Fruit fly (Drosophila melanogaster) whole organism, wandering third instar larva: ENCODE measurements around the gene CG3294.
A peak's percentile ranks its signal among the peaks of the same experiment; 100 is the strongest.

Source experiments
- Abd-B ChIP-seq: fragments of >200 bp; optimal IDR thresholded peaks from 2 replicates; lab custom pipeline; 2017; ENCODE audit warnings: missing biosample characterization, missing genetic modification characterization
- CG32264 ChIP-seq: fragments of 200-800 bp; sonication (Bioruptor generic); optimal IDR thresholded peaks from 2 replicates; lab custom pipeline; 2016; ENCODE audit warnings: missing biosample characterization, missing genetic modification characterization
- CG9705 ChIP-seq: fragments of 200-800 bp; sonication (Bioruptor generic); optimal IDR thresholded peaks from 2 replicates; lab custom pipeline; 2018; ENCODE audit warnings: missing biosample characterization, mild to moderate bottlenecking, missing genetic modification characterization
- CrebA ChIP-seq: fragments of 200-800 bp; sonication (Bioruptor generic); optimal IDR thresholded peaks from 2 replicates; lab custom pipeline; 2016; ENCODE audit warnings: missing biosample characterization, mild to moderate bottlenecking, missing genetic modification characterization, borderline replicate concordance
- Dif ChIP-seq: fragments of 200-275, 200-300 bp; sonication (Bioruptor generic); optimal IDR thresholded peaks from 2 replicates; lab custom pipeline; 2018; ENCODE audit warnings: missing biosample characterization, missing genetic modification characterization; ENCODE audit not compliant: partially characterized antibody
- GATAd ChIP-seq: sonication (Bioruptor generic); optimal IDR thresholded peaks from 2 replicates; lab custom pipeline; 2016; ENCODE audit warnings: missing biosample characterization, missing genetic modification characterization
- HLH106 ChIP-seq: fragments of 200-800 bp; optimal IDR thresholded peaks from 3 replicates; lab custom pipeline; 2019; ENCODE audit warnings: missing biosample characterization, mild to moderate bottlenecking, missing genetic modification characterization, moderate library complexity
- Hnf4 ChIP-seq: fragments of 200-800 bp; sonication (Bioruptor generic); optimal IDR thresholded peaks from 2 replicates; lab custom pipeline; 2016; ENCODE audit warnings: missing biosample characterization, mild to moderate bottlenecking, missing genetic modification characterization
- Hr78 ChIP-seq: fragments of >200 bp; optimal IDR thresholded peaks from 2 replicates; lab custom pipeline; 2017; ENCODE audit warnings: missing biosample characterization, missing genetic modification characterization
- Hr83 ChIP-seq: fragments of 200-300 bp; sonication (Bioruptor generic); optimal IDR thresholded peaks from 2 replicates; lab custom pipeline; 2016; ENCODE audit warnings: missing biosample characterization, mild to moderate bottlenecking, missing genetic modification characterization, moderate library complexity; ENCODE audit not compliant: poor library complexity, severe bottlenecking
- Jra ChIP-seq: sonication (Bioruptor generic); optimal IDR thresholded peaks from 2 replicates; lab custom pipeline; 2016; ENCODE audit warnings: missing biosample characterization, missing genetic modification characterization
- Mio ChIP-seq: sonication (Bioruptor generic); optimal IDR thresholded peaks from 2 replicates; lab custom pipeline; 2016; ENCODE audit warnings: missing biosample characterization, missing genetic modification characterization
- Myc ChIP-seq: fragments of >200 bp; optimal IDR thresholded peaks from 2 replicates; lab custom pipeline; 2017
- N ChIP-seq: fragments of >200 bp; optimal IDR thresholded peaks from 2 replicates; lab custom pipeline; 2018; ENCODE audit warnings: missing biosample characterization, missing external identifiers, missing genetic modification characterization
- OdsH ChIP-seq: fragments of 200-800 bp; sonication (Bioruptor generic); optimal IDR thresholded peaks from 2 replicates; lab custom pipeline; 2016; ENCODE audit warnings: missing biosample characterization, mild to moderate bottlenecking, missing genetic modification characterization
- Sp1 ChIP-seq: fragments of 200-800 bp; sonication (Bioruptor generic); optimal IDR thresholded peaks from 3 replicates; lab custom pipeline; 2019; ENCODE audit warnings: missing biosample characterization, mild to moderate bottlenecking, missing genetic modification characterization, moderate library complexity
- Vsx2 ChIP-seq: fragments of 200-300, 225-300 bp; sonication (Bioruptor generic); optimal IDR thresholded peaks from 2 replicates; lab custom pipeline; 2018; ENCODE audit warnings: missing biosample characterization, missing genetic modification characterization; ENCODE audit not compliant: partially characterized antibody
- br ChIP-seq: fragments of 200-800 bp; sonication (Bioruptor generic); optimal IDR thresholded peaks from 2 replicates; lab custom pipeline; 2016; ENCODE audit warnings: missing biosample characterization, missing genetic modification characterization
- brk ChIP-seq: fragments of 200-800 bp; sonication (Bioruptor generic); optimal IDR thresholded peaks from 2 replicates; lab custom pipeline; 2016; ENCODE audit warnings: missing biosample characterization, mild to moderate bottlenecking, missing genetic modification characterization
- dl ChIP-seq, 2 experiments: fragments of 175-275, 200-275 bp in 1 of 2; fragments of 200-275 bp in 1 of 2; sonication (Bioruptor generic); optimal IDR thresholded peaks; lab custom pipeline; 2018; ENCODE audit warnings: mild to moderate bottlenecking in 2 of 2, missing biosample characterization in 2 of 2, missing genetic modification characterization in 2 of 2, moderate library complexity in 2 of 2; ENCODE audit not compliant: partially characterized antibody in 2 of 2, insufficient read depth in 1 of 2
- dmrt93B ChIP-seq: fragments of 200-800 bp; sonication (Bioruptor generic); optimal IDR thresholded peaks from 2 replicates; lab custom pipeline; 2018; ENCODE audit warnings: missing biosample characterization, mild to moderate bottlenecking, missing genetic modification characterization
- ey ChIP-seq: fragments of 200-800 bp; sonication (Bioruptor generic); optimal IDR thresholded peaks from 2 replicates; lab custom pipeline; 2016; ENCODE audit warnings: missing biosample characterization, missing genetic modification characterization
- foxo ChIP-seq, 2 experiments: fragments of 200-800 bp; sonication (Bioruptor generic); optimal IDR thresholded peaks; 2 replicates in 1 of 2; 3 replicates in 1 of 2; lab custom pipeline; 2016 to 2017; ENCODE audit warnings: missing biosample characterization in 2 of 2, missing genetic modification characterization in 2 of 2
- fru ChIP-seq: fragments of 200-800 bp; sonication (Bioruptor generic); optimal IDR thresholded peaks from 3 replicates; lab custom pipeline; 2016; ENCODE audit warnings: missing biosample characterization, mild to moderate bottlenecking, missing genetic modification characterization
- h ChIP-seq: fragments of 200-800 bp; sonication (Bioruptor generic); optimal IDR thresholded peaks from 3 replicates; lab custom pipeline; 2016; ENCODE audit warnings: missing biosample characterization, mild to moderate bottlenecking, missing genetic modification characterization
- jim ChIP-seq: fragments of 175-275, 200-325 bp; sonication (Bioruptor generic); optimal IDR thresholded peaks from 2 replicates; lab custom pipeline; 2016; ENCODE audit warnings: missing biosample characterization, mild to moderate bottlenecking, missing genetic modification characterization
- lola ChIP-seq: fragments of >200 bp; optimal IDR thresholded peaks from 2 replicates; lab custom pipeline; 2017; ENCODE audit warnings: missing biosample characterization, missing genetic modification characterization
- pan ChIP-seq: fragments of >200 bp; optimal IDR thresholded peaks from 2 replicates; lab custom pipeline; 2017
- psq ChIP-seq: fragments of 200-800 bp; sonication (Bioruptor generic); optimal IDR thresholded peaks from 3 replicates; lab custom pipeline; 2017; ENCODE audit warnings: missing biosample characterization, mild to moderate bottlenecking, missing genetic modification characterization, moderate library complexity
- rgr ChIP-seq: fragments of 200-800 bp; sonication (Bioruptor generic); optimal IDR thresholded peaks from 3 replicates; lab custom pipeline; 2016; ENCODE audit warnings: missing biosample characterization, mild to moderate bottlenecking, missing genetic modification characterization
- sage ChIP-seq: fragments of 200-800 bp; sonication (Bioruptor generic); optimal IDR thresholded peaks from 2 replicates; lab custom pipeline; 2016; ENCODE audit warnings: missing biosample characterization, mild to moderate bottlenecking, missing genetic modification characterization
- sv ChIP-seq: fragments of 200-800 bp; sonication (Bioruptor generic); optimal IDR thresholded peaks from 3 replicates; lab custom pipeline; 2016; ENCODE audit warnings: missing biosample characterization, missing genetic modification characterization
- usp ChIP-seq: fragments of >200 bp; optimal IDR thresholded peaks from 2 replicates; lab custom pipeline; 2017; ENCODE audit warnings: missing biosample characterization, missing genetic modification characterization
- woc ChIP-seq: sonication (Bioruptor generic); optimal IDR thresholded peaks from 2 replicates; lab custom pipeline; 2016; ENCODE audit warnings: missing biosample characterization, mild to moderate bottlenecking, missing genetic modification characterization

Gene CG3294

DNA sequence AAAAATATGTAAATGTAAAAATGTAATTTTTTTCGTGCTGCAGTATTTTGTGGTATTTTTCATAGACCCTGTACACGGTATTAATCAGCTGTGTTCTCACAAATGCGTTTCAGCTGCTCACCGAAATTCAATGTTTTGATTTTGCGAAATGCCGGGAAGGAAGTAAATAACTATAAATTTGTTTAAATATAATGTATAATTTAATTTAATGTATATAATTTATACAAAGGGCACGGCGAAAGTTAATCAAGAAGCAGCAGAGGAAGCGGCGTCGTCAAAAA is at the start of gene CG3294:
CG3294 (plus strand) TSS at position 26 of the 281 bp plus-strand sequence.
- no peak for TF ChIP-seq HLH106
- no peak for TF ChIP-seq jim (GFP tag; lab: Kevin White, UChicago)
- TF ChIP-seq Hr83 (GFP tag; lab: Kevin White, UChicago): no peak
- TF ChIP-seq dl (GFP tag; optimal IDR thresholded peaks at IDR 0.05; lab: Kevin White, UChicago; ENCODE audit: insufficient read depth in 1 of 2, partially characterized antibody in 2 of 2): no peak
- no peak for TF ChIP-seq Hr78 (GFP tag; lab: Kevin White, UChicago)
- TF ChIP-seq Mio (GFP tag; lab: Kevin White, UChicago): no peak
- no peak for TF ChIP-seq Hnf4 (GFP tag; lab: Kevin White, UChicago)
- TF ChIP-seq CG32264 (GFP tag; lab: Kevin White, UChicago): no peak

DNA sequence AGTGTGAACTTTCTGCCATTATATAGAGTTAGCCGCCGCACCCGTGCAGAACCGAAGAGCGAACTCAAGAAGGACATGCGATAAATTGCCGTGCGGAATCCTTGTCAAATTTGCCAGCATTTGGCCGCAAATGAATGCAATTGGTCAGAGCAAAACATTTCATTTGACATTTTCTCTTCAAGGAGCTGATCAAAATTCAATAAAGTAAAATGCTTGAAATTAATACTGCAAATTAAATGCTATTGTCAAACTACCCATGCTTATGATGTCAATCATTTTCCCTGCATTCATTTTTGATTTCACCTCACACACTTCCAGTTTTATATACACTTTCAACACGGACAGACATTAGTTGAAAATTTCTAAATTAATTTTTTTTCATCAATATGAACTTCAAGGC is 31.8 kb upstream of the CG3294 start, which contains the start of gene CG42523:
CG42523 (plus strand) TSS at position 301 of the 400 bp plus-strand sequence.
- TF ChIP-seq CG9705 (GFP tag; lab: Kevin White, UChicago) (no peak), fru (GFP tag; lab: Kevin White, UChicago) (no peak), woc (no peak), dl (GFP tag; optimal IDR thresholded peaks at IDR 0.05; lab: Kevin White, UChicago; ENCODE audit: insufficient read depth in 1 of 2, partially characterized antibody in 2 of 2) (no peak), HLH106 (no peak), psq (no peak)
- TF ChIP-seq, all 38 proteins: peak for 0

DNA sequence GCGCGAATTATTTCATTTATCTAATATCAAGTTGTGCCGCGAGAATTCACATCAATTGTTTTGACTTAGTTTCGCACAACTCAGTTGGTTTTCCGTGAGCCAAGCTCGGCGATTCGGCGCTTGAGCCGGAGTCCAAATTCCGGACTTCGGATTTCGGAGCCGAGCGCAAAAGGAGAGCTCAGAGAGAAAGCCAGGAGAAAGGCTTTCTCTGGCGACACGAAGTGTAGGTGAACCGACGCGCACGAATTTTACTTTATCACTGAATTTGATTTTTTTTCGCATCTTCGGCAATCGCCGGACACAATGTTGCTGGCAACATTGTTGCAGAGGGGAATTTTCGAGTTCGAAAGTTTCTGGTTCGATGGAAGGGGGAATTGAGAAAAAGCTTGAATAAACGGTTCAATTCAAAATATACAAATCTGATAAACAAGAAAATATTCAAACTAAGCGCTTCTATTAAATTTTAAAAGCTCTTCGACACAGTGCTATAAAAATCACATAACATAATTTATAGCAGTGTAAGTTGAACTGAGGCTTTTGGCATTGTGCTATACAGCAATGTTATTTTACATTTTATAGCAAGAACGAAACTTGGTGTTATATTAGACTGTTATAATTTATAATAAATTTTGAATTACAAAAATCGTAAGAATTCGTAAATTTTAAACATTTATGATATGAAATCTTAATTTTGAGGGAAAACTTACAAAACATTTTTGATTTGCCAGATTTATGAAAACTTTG is 397 bp upstream of the CG3294 start, which contains the start of gene fipi:
fipi (minus strand) TSS at position 265 of the 744 bp plus-strand sequence.
- TF ChIP-seq Hr78 (GFP tag; lab: Kevin White, UChicago) (no peak), Myc (lab: Kevin White, UChicago) (peak; percentile 60), h (GFP tag; lab: Kevin White, UChicago) (no peak)

DNA sequence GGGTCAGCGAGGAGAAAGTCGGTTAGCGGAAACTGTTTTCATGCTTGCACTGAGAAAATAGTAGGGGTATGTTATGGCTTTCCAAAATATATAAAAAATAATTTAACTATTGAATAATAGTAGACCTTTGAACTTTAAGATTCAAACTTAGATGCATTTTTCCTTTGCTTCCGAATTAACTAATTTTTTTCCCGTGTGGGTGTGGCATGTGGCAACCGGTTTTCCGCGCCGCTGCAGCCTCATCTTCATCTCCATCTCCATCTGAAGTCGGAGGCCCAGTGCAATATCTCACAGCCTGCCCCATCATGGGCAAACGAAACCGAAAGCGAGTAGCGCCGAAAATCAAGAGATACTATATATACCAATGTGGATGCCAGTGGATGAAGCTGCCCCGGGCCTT is 3.3 kb downstream of the CG3294 start:
- TF ChIP-seq rgr (GFP tag; lab: Kevin White, UChicago) (no peak), dmrt93B (peak; percentile 59), lola (GFP tag; lab: Kevin White, UChicago) (no peak), pan (no peak), fru (GFP tag; lab: Kevin White, UChicago) (peak; percentile 51), Vsx2 (no peak), foxo (GFP tag; optimal IDR thresholded peaks at IDR 0.05; lab: Kevin White, UChicago) (peak in 1 of 2 experiments; percentile 44), Jra (GFP tag; lab: Kevin White, UChicago) (no peak), OdsH (GFP tag; lab: Kevin White, UChicago) (peak; percentile 1), Sp1 (GFP tag; lab: Kevin White, UChicago) (no peak), h (GFP tag; lab: Kevin White, UChicago) (no peak), HLH106 (peak; percentile 80), br (GFP tag; lab: Kevin White, UChicago) (peak; percentile 25)

DNA sequence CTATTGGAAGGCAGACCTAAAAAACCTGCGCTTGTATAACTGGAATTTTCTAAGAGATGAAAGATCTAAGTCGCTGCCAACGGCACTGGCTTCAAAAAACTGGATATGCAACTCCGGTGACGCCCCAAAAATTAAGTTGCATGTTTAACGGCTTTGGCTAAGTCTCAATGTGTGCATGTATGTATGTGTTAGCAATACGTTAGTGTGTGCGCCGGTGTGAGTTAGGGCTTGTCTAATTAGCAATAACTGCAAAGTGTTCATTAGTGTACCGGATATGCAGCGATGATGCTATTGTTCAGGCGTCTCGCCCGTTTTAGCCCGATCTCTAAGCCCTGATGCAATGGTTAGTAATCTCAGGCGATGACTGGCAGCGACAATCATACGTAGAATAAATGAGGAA is 4.5 kb downstream of the CG3294 start:
- no peak for TF ChIP-seq usp
- TF ChIP-seq Myc (lab: Kevin White, UChicago): no peak
- no peak for TF ChIP-seq Mio (GFP tag; lab: Kevin White, UChicago)
- no peak for TF ChIP-seq sage (GFP tag; lab: Kevin White, UChicago)
- TF ChIP-seq GATAd (GFP tag; lab: Kevin White, UChicago): no peak
- TF ChIP-seq N (GFP tag; lab: Kevin White, UChicago): no peak
- no peak for TF ChIP-seq rgr (GFP tag; lab: Kevin White, UChicago)
- no peak for TF ChIP-seq woc
- TF ChIP-seq Vsx2: no peak
- no peak for TF ChIP-seq Sp1 (GFP tag; lab: Kevin White, UChicago)
- no peak for TF ChIP-seq sv (GFP tag; lab: Kevin White, UChicago)
- no peak for TF ChIP-seq brk (GFP tag; lab: Kevin White, UChicago)
- no peak for TF ChIP-seq psq
- TF ChIP-seq Dif (GFP tag; lab: Kevin White, UChicago): no peak
- no peak for TF ChIP-seq ey
- no peak for TF ChIP-seq CrebA (GFP tag; lab: Kevin White, UChicago)
- no peak for TF ChIP-seq jim (GFP tag; lab: Kevin White, UChicago)
- no peak for TF ChIP-seq dmrt93B
- TF ChIP-seq pan: no peak
- no peak for TF ChIP-seq Abd-B (GFP tag; lab: Kevin White, UChicago)
